Fruit fly (Drosophila melanogaster): ENCODE data around the gene CG43321.

Gene CG43321

dm6 chr2L:6971597-6972036 lies 40.4 kb upstream of the CG43321 start, which contains the start of gene snRNP-U1-70K:
Gene snRNP-U1-70K (minus strand): TSS chr2L:6971737.
- TF ChIP-seq Crg-1 (GFP tag; optimal IDR thresholded peaks at IDR 0.05) (no peak), kay (GFP tag; ENCODE audit: borderline replicate concordance) (no peak), Mnt (GFP tag; optimal IDR thresholded peaks at IDR 0.05) (peak; percentile 30), cnc (optimal IDR thresholded peaks at IDR 0.05) (no peak), CG7101 (tag; optimal IDR thresholded peaks at IDR 0.05) (no peak), Hr96 (GFP tag; optimal IDR thresholded peaks at IDR 0.05) (no peak), CG12768 (GFP tag; optimal IDR thresholded peaks at IDR 0.05) (no peak), pad (GFP tag; optimal IDR thresholded peaks at IDR 0.05) (peak; percentile 98), CG1620 (GFP tag; optimal IDR thresholded peaks at IDR 0.05) (no peak), CG7045 (GFP tag; optimal IDR thresholded peaks at IDR 0.05) (no peak), CG5204 (GFP tag; optimal IDR thresholded peaks at IDR 0.05) (no peak), cic (GFP tag; optimal IDR thresholded peaks at IDR 0.05) (peak; percentile 0), Clk (GFP tag; optimal IDR thresholded peaks at IDR 0.05) (no peak), CG14711 (tag; optimal IDR thresholded peaks at IDR 0.05) (no peak), bab1 (GFP tag; optimal IDR thresholded peaks at IDR 0.05) (no peak), ovo (GFP tag; optimal IDR thresholded peaks at IDR 0.05) (peak; percentile 25), toe (GFP tag; optimal IDR thresholded peaks at IDR 0.05) (no peak), CG11617 (GFP tag; optimal IDR thresholded peaks at IDR 0.05) (no peak), tj (GFP tag; optimal IDR thresholded peaks at IDR 0.05) (peak; percentile 46)

dm6 chr2L:6991085-6991484 lies 21.0 kb upstream of the CG43321 start:
- no peak for TF ChIP-seq bab1 (GFP tag; optimal IDR thresholded peaks at IDR 0.05)

- TF ChIP-seq ovo (GFP tag; optimal IDR thresholded peaks at IDR 0.05) (no peak), tj (GFP tag; optimal IDR thresholded peaks at IDR 0.05) (no peak), Clk (GFP tag; optimal IDR thresholded peaks at IDR 0.05) (no peak), CG1620 (GFP tag; optimal IDR thresholded peaks at IDR 0.05) (no peak), CG5204 (GFP tag; optimal IDR thresholded peaks at IDR 0.05) (no peak), Crg-1 (GFP tag; optimal IDR thresholded peaks at IDR 0.05) (no peak), pad (GFP tag; optimal IDR thresholded peaks at IDR 0.05) (no peak), toe (GFP tag; optimal IDR thresholded peaks at IDR 0.05) (no peak), kay (GFP tag; ENCODE audit: borderline replicate concordance) (no peak), CG33017 (tag; optimal IDR thresholded peaks at IDR 0.05) (no peak), CG12768 (GFP tag; optimal IDR thresholded peaks at IDR 0.05) (no peak), bab1 (GFP tag; optimal IDR thresholded peaks at IDR 0.05) (no peak), CG7045 (GFP tag; optimal IDR thresholded peaks at IDR 0.05) (no peak), CG14711 (tag; optimal IDR thresholded peaks at IDR 0.05) (no peak), CG11617 (GFP tag; optimal IDR thresholded peaks at IDR 0.05) (no peak), cnc (optimal IDR thresholded peaks at IDR 0.05) (no peak), Mnt (GFP tag; optimal IDR thresholded peaks at IDR 0.05) (no peak), CG7101 (tag; optimal IDR thresholded peaks at IDR 0.05) (no peak), cic (GFP tag; optimal IDR thresholded peaks at IDR 0.05) (no peak), Hr96 (GFP tag; optimal IDR thresholded peaks at IDR 0.05) (no peak)
Measured at dm6 chr2L:6998736-6999135, 13.3 kb upstream of the CG43321 start.

- TF ChIP-seq CG7045 (GFP tag; optimal IDR thresholded peaks at IDR 0.05) (no peak), kay (GFP tag; ENCODE audit: borderline replicate concordance) (no peak), bab1 (GFP tag; optimal IDR thresholded peaks at IDR 0.05) (no peak), Mnt (GFP tag; optimal IDR thresholded peaks at IDR 0.05) (no peak), toe (GFP tag; optimal IDR thresholded peaks at IDR 0.05) (no peak), CG11617 (GFP tag; optimal IDR thresholded peaks at IDR 0.05) (no peak), CG5204 (GFP tag; optimal IDR thresholded peaks at IDR 0.05) (no peak), ovo (GFP tag; optimal IDR thresholded peaks at IDR 0.05) (no peak), CG12768 (GFP tag; optimal IDR thresholded peaks at IDR 0.05) (no peak), cnc (optimal IDR thresholded peaks at IDR 0.05) (no peak), Crg-1 (GFP tag; optimal IDR thresholded peaks at IDR 0.05) (no peak), cic (GFP tag; optimal IDR thresholded peaks at IDR 0.05) (no peak)
Measured at dm6 chr2L:7004304-7004703, 7.8 kb upstream of the CG43321 start.

dm6 chr2L:7005489-7005888 lies 6.6 kb upstream of the CG43321 start:
- TF ChIP-seq CG7045 (GFP tag; optimal IDR thresholded peaks at IDR 0.05) = no peak
- TF ChIP-seq cnc (optimal IDR thresholded peaks at IDR 0.05) = no peak
- TF ChIP-seq tj (GFP tag; optimal IDR thresholded peaks at IDR 0.05) = no peak
- no peak for TF ChIP-seq CG1620 (GFP tag; optimal IDR thresholded peaks at IDR 0.05)
- no peak for TF ChIP-seq CG14711 (tag; optimal IDR thresholded peaks at IDR 0.05)
- no peak for TF ChIP-seq cic (GFP tag; optimal IDR thresholded peaks at IDR 0.05)
- TF ChIP-seq pad (GFP tag; optimal IDR thresholded peaks at IDR 0.05) = no peak
- TF ChIP-seq kay (GFP tag; ENCODE audit: borderline replicate concordance) = no peak
- no peak for TF ChIP-seq ovo (GFP tag; optimal IDR thresholded peaks at IDR 0.05)
- no peak for TF ChIP-seq bab1 (GFP tag; optimal IDR thresholded peaks at IDR 0.05)
- no peak for TF ChIP-seq Mnt (GFP tag; optimal IDR thresholded peaks at IDR 0.05)
- TF ChIP-seq CG11617 (GFP tag; optimal IDR thresholded peaks at IDR 0.05) = no peak
- TF ChIP-seq toe (GFP tag; optimal IDR thresholded peaks at IDR 0.05) = no peak
- TF ChIP-seq CG12768 (GFP tag; optimal IDR thresholded peaks at IDR 0.05) = no peak
- TF ChIP-seq Hr96 (GFP tag; optimal IDR thresholded peaks at IDR 0.05) = no peak
- no peak for TF ChIP-seq Crg-1 (GFP tag; optimal IDR thresholded peaks at IDR 0.05)
- TF ChIP-seq CG7101 (tag; optimal IDR thresholded peaks at IDR 0.05) = no peak

dm6 chr2L:7007564-7007963 lies 4.5 kb upstream of the CG43321 start:
- no peak for TF ChIP-seq CG7101 (tag; optimal IDR thresholded peaks at IDR 0.05)
- TF ChIP-seq pad (GFP tag; optimal IDR thresholded peaks at IDR 0.05) = no peak
- no peak for TF ChIP-seq CG14711 (tag; optimal IDR thresholded peaks at IDR 0.05)
- no peak for TF ChIP-seq CG1620 (GFP tag; optimal IDR thresholded peaks at IDR 0.05)
- TF ChIP-seq Mnt (GFP tag; optimal IDR thresholded peaks at IDR 0.05) = no peak
- no peak for TF ChIP-seq CG11617 (GFP tag; optimal IDR thresholded peaks at IDR 0.05)
- TF ChIP-seq bab1 (GFP tag; optimal IDR thresholded peaks at IDR 0.05) = no peak
- no peak for TF ChIP-seq Clk (GFP tag; optimal IDR thresholded peaks at IDR 0.05)
- no peak for TF ChIP-seq CG7045 (GFP tag; optimal IDR thresholded peaks at IDR 0.05)
- no peak for TF ChIP-seq CG5204 (GFP tag; optimal IDR thresholded peaks at IDR 0.05)
